Fruit fly (Drosophila melanogaster) whole organism, embryonic: Measurements from ENCODE around the gene CG4210.

Source experiments
- Adf1 ChIP-seq: fragments of 200-800 bp; sonication (Bioruptor generic); IDR thresholded peaks from 2 replicates; pipeline ENCODE4 v1.3.6; 2022; ENCODE audit warnings: missing biosample characterization, missing genetic modification characterization
- Aef1 ChIP-seq: fragments of 200-800 bp; sonication (Bioruptor generic); IDR thresholded peaks from 3 replicates; pipeline ENCODE4 v1.3.6; 2022; ENCODE audit warnings: missing biosample characterization, missing genetic modification characterization
- CG1024 ChIP-seq: fragments of 200-800 bp; sonication (Bioruptor generic); IDR thresholded peaks from 2 replicates; pipeline ENCODE4 v1.3.6; 2022; ENCODE audit warnings: missing biosample characterization, missing genetic modification characterization
- CG11247 ChIP-seq: fragments of 200-800 bp; sonication (Bioruptor generic); IDR thresholded peaks from 2 replicates; pipeline ENCODE4 v1.3.6; 2022; ENCODE audit warnings: missing biosample characterization, missing genetic modification characterization
- CG12155 ChIP-seq: fragments of 200-800 bp; sonication (Bioruptor generic); optimal IDR thresholded peaks from 3 replicates; lab custom pipeline; 2016; ENCODE audit warnings: missing biosample characterization, missing genetic modification characterization
- CG12942 ChIP-seq: fragments of 200-800 bp; sonication (Bioruptor generic); optimal IDR thresholded peaks from 3 replicates; lab custom pipeline; 2016; ENCODE audit warnings: missing biosample characterization, missing genetic modification characterization
- CG13296 ChIP-seq: fragments of 200-800 bp; sonication (Bioruptor generic); optimal IDR thresholded peaks from 3 replicates; lab custom pipeline; 2018; ENCODE audit warnings: missing biosample characterization, mild to moderate bottlenecking, missing genetic modification characterization
- CG15269 ChIP-seq: fragments of 200-800 bp; sonication (Bioruptor generic); optimal IDR thresholded peaks from 2 replicates; lab custom pipeline; 2018; ENCODE audit warnings: missing biosample characterization, mild to moderate bottlenecking, missing genetic modification characterization, moderate library complexity
- CG15696 ChIP-seq: fragments of 200-800 bp; sonication (Bioruptor generic); optimal IDR thresholded peaks from 2 replicates; lab custom pipeline; 2019; ENCODE audit warnings: missing biosample characterization, mild to moderate bottlenecking, missing genetic modification characterization, moderate library complexity
- CG2116 ChIP-seq: fragments of 200-800 bp; sonication (Bioruptor generic); optimal IDR thresholded peaks from 3 replicates; lab custom pipeline; 2018; ENCODE audit warnings: missing biosample characterization, mild to moderate bottlenecking, missing genetic modification characterization
- CG2120 ChIP-seq: fragments of 200-800 bp; sonication (Bioruptor generic); optimal IDR thresholded peaks from 3 replicates; lab custom pipeline; 2016; ENCODE audit warnings: missing biosample characterization, missing genetic modification characterization
- CG30431 ChIP-seq: fragments of 200-800 bp; sonication (Bioruptor generic); optimal IDR thresholded peaks from 2 replicates; lab custom pipeline; 2017; ENCODE audit warnings: missing biosample characterization, missing genetic modification characterization
- CG31388 ChIP-seq: fragments of 200-800 bp; sonication (Bioruptor generic); optimal IDR thresholded peaks from 2 replicates; lab custom pipeline; 2016; ENCODE audit warnings: missing biosample characterization, missing genetic modification characterization
- CG32532 ChIP-seq: fragments of 200-800 bp; sonication (Bioruptor generic); IDR thresholded peaks from 2 replicates; pipeline ENCODE4 v1.3.6; 2022; ENCODE audit warnings: missing biosample characterization, missing genetic modification characterization
- CG33557 ChIP-seq: fragments of 200-800 bp; sonication (Bioruptor generic); optimal IDR thresholded peaks from 2 replicates; lab custom pipeline; 2019; ENCODE audit warnings: missing biosample characterization, mild to moderate bottlenecking, missing genetic modification characterization, moderate library complexity
- CG3847 ChIP-seq: fragments of 200-800 bp; sonication (Bioruptor generic); IDR thresholded peaks from 2 replicates; pipeline ENCODE4 v1.3.6; 2022; ENCODE audit warnings: missing biosample characterization, missing genetic modification characterization
- CG3995 ChIP-seq: fragments of 200-800 bp; sonication (Bioruptor generic); optimal IDR thresholded peaks from 3 replicates; lab custom pipeline; 2016; ENCODE audit warnings: missing biosample characterization, missing genetic modification characterization
- CG4617 ChIP-seq: fragments of 200-800 bp; sonication (Bioruptor generic); optimal IDR thresholded peaks from 3 replicates; lab custom pipeline; 2016; ENCODE audit warnings: missing biosample characterization, missing genetic modification characterization, borderline replicate concordance
- CG6272 ChIP-seq: fragments of 200-800 bp; sonication (Bioruptor generic); IDR thresholded peaks from 2 replicates; pipeline ENCODE4 v1.3.6; 2022; ENCODE audit warnings: missing biosample characterization, missing genetic modification characterization
- CG6765 ChIP-seq: fragments of 200-800 bp; sonication (Bioruptor generic); optimal IDR thresholded peaks from 3 replicates; lab custom pipeline; 2017; ENCODE audit warnings: missing biosample characterization, mild to moderate bottlenecking, missing genetic modification characterization
- CG6813 ChIP-seq: fragments of 200-800 bp; sonication (Bioruptor generic); optimal IDR thresholded peaks from 2 replicates; lab custom pipeline; 2017; ENCODE audit warnings: missing biosample characterization, missing genetic modification characterization, mild to moderate bottlenecking, moderate library complexity, missing genetic modification reagents
- CG8089 ChIP-seq: fragments of 200-800 bp; sonication (Bioruptor generic); optimal IDR thresholded peaks from 3 replicates; lab custom pipeline; 2016; ENCODE audit warnings: missing biosample characterization, missing genetic modification characterization
- CG8944 ChIP-seq: fragments of 200-800 bp; sonication (Bioruptor generic); optimal IDR thresholded peaks from 3 replicates; lab custom pipeline; 2016; ENCODE audit warnings: missing biosample characterization, missing genetic modification characterization
- CG9437 ChIP-seq: fragments of 200-800 bp; sonication (Bioruptor generic); optimal IDR thresholded peaks from 2 replicates; lab custom pipeline; 2018; ENCODE audit warnings: missing biosample characterization, mild to moderate bottlenecking, missing genetic modification characterization
- CG9727 ChIP-seq: fragments of 200-800 bp; sonication (Bioruptor generic); optimal IDR thresholded peaks from 3 replicates; lab custom pipeline; 2017; ENCODE audit warnings: missing biosample characterization, mild to moderate bottlenecking, missing genetic modification characterization
- CoRest ChIP-seq: fragments of 200-800 bp; sonication (Bioruptor generic); optimal IDR thresholded peaks from 3 replicates; lab custom pipeline; 2018; ENCODE audit warnings: missing biosample characterization, mild to moderate bottlenecking, missing genetic modification characterization, moderate library complexity
- CrebB ChIP-seq: fragments of 200-800 bp; sonication (Bioruptor generic); optimal IDR thresholded peaks from 3 replicates; lab custom pipeline; 2018; ENCODE audit warnings: missing biosample characterization, mild to moderate bottlenecking, missing genetic modification characterization
- HmgD ChIP-seq: fragments of 200-800 bp; sonication (Bioruptor generic); optimal IDR thresholded peaks from 3 replicates; lab custom pipeline; 2016; ENCODE audit warnings: missing biosample characterization, missing genetic modification characterization
- HmgZ ChIP-seq: fragments of 200-800 bp; sonication (Bioruptor generic); optimal IDR thresholded peaks from 2 replicates; lab custom pipeline; 2018; ENCODE audit warnings: missing biosample characterization, mild to moderate bottlenecking, missing genetic modification characterization
- Mad ChIP-seq: fragments of 200-800 bp; sonication (Bioruptor generic); optimal IDR thresholded peaks from 2 replicates; lab custom pipeline; 2016; ENCODE audit warnings: missing biosample characterization, missing genetic modification characterization
- Med ChIP-seq: fragments of 200-800 bp; sonication (Bioruptor generic); peaks from one replicate; lab custom pipeline; 2016; ENCODE audit warnings: missing biosample characterization, missing genetic modification characterization, mild to moderate bottlenecking, inconsistent platforms, moderate library complexity
- Poxn ChIP-seq: fragments of 200-800 bp; sonication (Bioruptor generic); IDR thresholded peaks from 2 replicates; pipeline ENCODE4 v1.3.6; 2022; ENCODE audit warnings: missing biosample characterization, missing genetic modification characterization
- Six4 ChIP-seq: fragments of 200-800 bp; sonication (Bioruptor generic); optimal IDR thresholded peaks from 2 replicates; lab custom pipeline; 2016; ENCODE audit warnings: missing biosample characterization, missing genetic modification characterization
- Sry-δ ChIP-seq: fragments of 200-800 bp; sonication (Bioruptor generic); optimal IDR thresholded peaks from 2 replicates; lab custom pipeline; 2016; ENCODE audit warnings: missing biosample characterization, missing genetic modification characterization
- Taf1 ChIP-seq: fragments of 200-800 bp; sonication (Bioruptor generic); IDR thresholded peaks from 2 replicates; pipeline ENCODE4 v1.3.6; 2022; ENCODE audit warnings: missing biosample characterization, missing genetic modification characterization
- chif ChIP-seq, 2 experiments: fragments of 200-800 bp; sonication (Bioruptor generic); optimal IDR thresholded peaks; 3 replicates each; lab custom pipeline; 2016; ENCODE audit warnings: missing biosample characterization in 2 of 2, missing genetic modification characterization in 2 of 2
- disco-r ChIP-seq: fragments of 200-800 bp; sonication (Bioruptor generic); optimal IDR thresholded peaks from 2 replicates; lab custom pipeline; 2016; ENCODE audit warnings: missing biosample characterization, missing genetic modification characterization
- dpn ChIP-seq, 2 experiments: fragments of 200-800 bp; sonication (Bioruptor generic); optimal IDR thresholded peaks; 3 replicates each; lab custom pipeline; 2016; ENCODE audit warnings: missing biosample characterization in 2 of 2, missing genetic modification characterization in 2 of 2
- fd102C ChIP-seq: fragments of 200-800 bp; sonication (Bioruptor generic); optimal IDR thresholded peaks from 2 replicates; lab custom pipeline; 2018; ENCODE audit warnings: missing biosample characterization, mild to moderate bottlenecking, missing genetic modification characterization, moderate library complexity
- ftz-f1 ChIP-seq: fragments of 200-800 bp; sonication (Bioruptor generic); optimal IDR thresholded peaks from 2 replicates; lab custom pipeline; 2016; ENCODE audit warnings: missing biosample characterization, missing genetic modification characterization
- gfzf ChIP-seq: fragments of 200-800 bp; sonication (Bioruptor generic); optimal IDR thresholded peaks from 2 replicates; lab custom pipeline; 2016; ENCODE audit warnings: missing biosample characterization, mild to moderate bottlenecking, missing genetic modification characterization, moderate library complexity
- her ChIP-seq: fragments of 200-800 bp; sonication (Bioruptor generic); optimal IDR thresholded peaks from 2 replicates; lab custom pipeline; 2016; ENCODE audit warnings: missing biosample characterization, missing genetic modification characterization
- hth ChIP-seq: fragments of >200 bp; optimal IDR thresholded peaks from 2 replicates; lab custom pipeline; 2017; ENCODE audit warnings: inconsistent platforms
- jigr1 ChIP-seq: fragments of 200-800 bp; sonication (Bioruptor generic); IDR thresholded peaks from 3 replicates; pipeline ENCODE4 v1.3.6; 2022; ENCODE audit warnings: missing biosample characterization, missing genetic modification characterization
- nerfin-1 ChIP-seq: fragments of 200-800 bp; sonication (Bioruptor generic); optimal IDR thresholded peaks from 3 replicates; lab custom pipeline; 2019; ENCODE audit warnings: missing biosample characterization, mild to moderate bottlenecking, missing genetic modification characterization, moderate library complexity
- pho ChIP-seq: fragments of 200-800 bp; sonication (Bioruptor generic); optimal IDR thresholded peaks from 2 replicates; lab custom pipeline; 2016; ENCODE audit warnings: missing biosample characterization, missing genetic modification characterization
- row ChIP-seq: fragments of 200-800 bp; sonication (Bioruptor generic); IDR thresholded peaks from 3 replicates; pipeline ENCODE4 v1.3.6; 2022; ENCODE audit warnings: missing biosample characterization, missing genetic modification characterization
- stwl ChIP-seq: fragments of 200-800 bp; sonication (Bioruptor generic); optimal IDR thresholded peaks from 3 replicates; lab custom pipeline; 2018; ENCODE audit warnings: missing biosample characterization, mild to moderate bottlenecking, missing genetic modification characterization, moderate library complexity
- zf30C ChIP-seq: fragments of 200-800 bp; sonication (Bioruptor generic); optimal IDR thresholded peaks from 3 replicates; lab custom pipeline; 2018; ENCODE audit warnings: missing biosample characterization, mild to moderate bottlenecking, missing genetic modification characterization

Gene CG4210

DNA sequence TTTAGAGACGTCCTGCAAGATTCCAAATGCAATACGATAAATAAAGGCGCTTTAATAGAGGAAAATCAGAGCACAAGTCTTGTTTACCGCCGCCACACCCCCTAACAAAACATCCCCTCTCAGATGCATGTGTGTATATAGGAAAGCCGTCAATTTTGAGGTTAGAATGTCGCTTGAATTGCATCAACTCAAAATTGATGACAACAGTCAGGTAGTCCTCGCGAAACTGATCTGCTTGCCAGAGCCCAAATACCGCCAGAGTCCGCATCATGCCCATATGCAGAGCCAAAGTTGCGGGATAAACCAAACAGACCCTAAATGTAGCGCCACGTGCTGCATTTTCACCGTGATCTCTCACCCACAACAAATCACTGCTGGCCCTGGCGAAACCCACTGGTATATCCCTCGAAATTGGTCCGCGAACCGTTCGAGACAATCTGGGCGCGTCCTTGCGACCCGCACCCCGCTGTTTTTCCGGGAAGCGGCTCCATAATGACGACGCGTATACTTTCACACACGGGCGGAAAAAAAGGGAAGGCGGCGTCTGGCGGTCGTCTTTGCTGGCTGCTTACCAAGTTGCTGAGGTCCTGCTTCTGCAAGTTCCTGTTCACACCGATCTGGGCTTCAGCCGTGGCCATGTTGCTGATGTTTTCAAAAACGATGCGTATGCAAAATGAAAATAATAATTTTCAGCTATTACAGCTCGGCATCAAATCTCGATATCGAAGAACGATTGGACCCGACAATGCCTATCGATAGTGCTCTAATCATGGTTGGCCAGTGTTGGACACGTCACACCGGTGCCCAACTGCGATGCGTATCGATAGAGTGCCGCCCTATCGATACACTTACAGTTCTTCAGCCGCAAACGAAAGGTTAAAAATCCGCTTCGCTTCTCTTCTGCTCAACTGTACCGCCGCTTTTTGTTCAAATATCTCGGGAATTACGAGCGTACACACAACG, 49.2 kb downstream of the CG4210 start, which contains the start of the genes eIF2gamma and Set (continued):
- TF ChIP-seq CG12942 (GFP tag; lab: Kevin White, UChicago) (no peak), CG4617 (peak; percentile 57), disco-r (GFP tag; lab: Kevin White, UChicago) (no peak), pho (GFP tag; lab: Kevin White, UChicago) (no peak), her (peak; percentile 28), CG6813 (GFP tag; lab: Kevin White, UChicago) (no peak), dpn (GFP tag; optimal IDR thresholded peaks at IDR 0.05; lab: Kevin White, UChicago) (peak in 1 of 2 experiments; percentile 66), CG32532 (peak; percentile 41; the same call in 1 of the 2 replicates), CG6272 (GFP tag; lab: Robert Waterston, UW) (no peak), CG30431 (GFP tag; lab: Kevin White, UChicago) (no peak), CG6765 (no peak), fd102C (no peak), CG9727 (GFP tag; lab: Kevin White, UChicago) (no peak), CG3847 (peak; percentile 72), CG1024 (GFP tag; lab: Robert Waterston, UW) (peak; percentile 39; the same call in 1 of the 2 replicates), row (GFP tag; lab: Robert Waterston, UW) (peak; percentile 45; the same call in 2 of the 3 replicates), HmgZ (peak; percentile 85), CG3995 (GFP tag; lab: Kevin White, UChicago) (peak; percentile 78), CG12155 (GFP tag; lab: Kevin White, UChicago) (peak; percentile 30), nerfin-1 (peak; percentile 58), ftz-f1 (GFP tag; lab: Kevin White, UChicago) (peak; percentile 54), CoRest (no peak), zf30C (no peak), Poxn (GFP tag; lab: Robert Waterston, UW) (no peak), CG13296 (no peak), CG2120 (GFP tag; lab: Kevin White, UChicago) (peak; percentile 61), stwl (peak; percentile 78), Aef1 (GFP tag; lab: Robert Waterston, UW) (no peak), CG31388 (GFP tag; lab: Kevin White, UChicago) (no peak), Six4 (GFP tag; lab: Kevin White, UChicago) (no peak), Sry-δ (GFP tag; lab: Kevin White, UChicago) (peak; percentile 92), HmgD (GFP tag; lab: Kevin White, UChicago) (peak; percentile 79), CG9437 (no peak), hth (lab: Kevin White, UChicago) (no peak), CG33557 (GFP tag; lab: Kevin White, UChicago) (no peak), CG8089 (GFP tag; lab: Kevin White, UChicago) (no peak), Adf1 (GFP tag; lab: Robert Waterston, UW) (peak; percentile 37), CG15269 (no peak), CG15696 (tag; lab: Kevin White, UChicago) (no peak), CG8944 (GFP tag; lab: Kevin White, UChicago) (peak; percentile 25), Mad (GFP tag; lab: Kevin White, UChicago) (no peak), Med (GFP tag; lab: Kevin White, UChicago) (peak; percentile 90), CrebB (tag; lab: Kevin White, UChicago) (peak; percentile 42), chif (GFP tag; optimal IDR thresholded peaks at IDR 0.05; lab: Kevin White, UChicago) (no peak), Taf1 (no peak), gfzf (GFP tag; lab: Kevin White, UChicago) (peak; percentile 22), jigr1 (GFP tag; lab: Robert Waterston, UW) (no peak), CG11247 (GFP tag; lab: Robert Waterston, UW) (no peak), CG2116 (GFP tag; lab: Kevin White, UChicago) (peak; percentile 96)
